Worm (Caenorhabditis elegans) whole organism, L2 larva: Measurements from ENCODE around the gene tag-290.

Experiments used
- R02D3.7 ChIP-seq: fragments of 150-350 bp; optimal IDR thresholded peaks from 2 replicates; lab custom pipeline; 2014; ENCODE audit warnings: missing biosample characterization, missing genetic modification characterization
- Y55F3AM.14 ChIP-seq: fragments of 200-800 bp; sonication (Bioruptor generic); optimal IDR thresholded peaks from 2 replicates; lab custom pipeline; 2018; ENCODE audit warnings: mild to moderate bottlenecking, missing genetic modification characterization, missing compliant biosample characterization
- ZK546.5 ChIP-seq: sonication (generic microtip); optimal IDR thresholded peaks from 2 replicates; lab custom pipeline; 2017; ENCODE audit warnings: missing biosample characterization, missing genetic modification characterization
- alr-1 ChIP-seq: fragments of 150-350 bp; optimal IDR thresholded peaks from 2 replicates; lab custom pipeline; 2014; ENCODE audit warnings: missing biosample characterization, missing genetic modification characterization
- aly-2 ChIP-seq: fragments of 150-350 bp; optimal IDR thresholded peaks from 2 replicates; lab custom pipeline; 2014; ENCODE audit warnings: missing biosample characterization, missing genetic modification characterization
- ama-1 ChIP-seq: fragments of 150-350 bp; optimal IDR thresholded peaks from 2 replicates; lab custom pipeline; 2018; ENCODE audit warnings: inconsistent platforms
- blmp-1 ChIP-seq: sonication (generic microtip); optimal IDR thresholded peaks from 2 replicates; lab custom pipeline; 2017; ENCODE audit warnings: missing genetic modification characterization, mild to moderate bottlenecking, missing compliant biosample characterization, antibody characterized with exemption, moderate library complexity; ENCODE audit not compliant: insufficient read depth
- ceh-16 ChIP-seq: fragments of 150-350 bp; optimal IDR thresholded peaks from 2 replicates; lab custom pipeline; 2014; ENCODE audit warnings: missing biosample characterization, missing genetic modification characterization
- ceh-82 ChIP-seq: fragments of 150-350 bp; optimal IDR thresholded peaks from 2 replicates; lab custom pipeline; 2014; ENCODE audit warnings: missing biosample characterization, missing genetic modification characterization
- crh-2 ChIP-seq: sonication (generic microtip); optimal IDR thresholded peaks from 2 replicates; lab custom pipeline; 2017; ENCODE audit warnings: missing biosample characterization, missing genetic modification characterization
- dmd-4 ChIP-seq: sonication (generic microtip); optimal IDR thresholded peaks from 2 replicates; lab custom pipeline; 2017; ENCODE audit warnings: missing biosample characterization, missing genetic modification characterization
- elt-1 ChIP-seq: fragments of 150-350 bp; optimal IDR thresholded peaks from 2 replicates; lab custom pipeline; 2014; ENCODE audit warnings: missing biosample characterization, missing genetic modification characterization
- fos-1 ChIP-seq: fragments of 150-350 bp; optimal IDR thresholded peaks from 2 replicates; lab custom pipeline; 2014; ENCODE audit warnings: missing biosample characterization, missing genetic modification characterization
- gmeb-1 ChIP-seq: fragments of 150-350 bp; optimal IDR thresholded peaks from 2 replicates; lab custom pipeline; 2014; ENCODE audit warnings: missing biosample characterization, missing genetic modification characterization
- lin-13 ChIP-seq: fragments of 150-350 bp; optimal IDR thresholded peaks from 2 replicates; lab custom pipeline; 2014; ENCODE audit warnings: missing biosample characterization, missing genetic modification reagents, missing genetic modification characterization
- lin-39 ChIP-seq: fragments of 150-350 bp; optimal IDR thresholded peaks from 2 replicates; lab custom pipeline; 2014; ENCODE audit warnings: missing biosample characterization, missing genetic modification reagents, missing genetic modification characterization
- lsy-2 ChIP-seq, 2 experiments: fragments of 150-350 bp in 1 of 2; sonication (generic microtip) in 1 of 2; optimal IDR thresholded peaks; 2 replicates each; lab custom pipeline; 2014 to 2017; ENCODE audit warnings: missing biosample characterization in 2 of 2, missing genetic modification characterization in 2 of 2
- mab-5 ChIP-seq: fragments of 150-350 bp; optimal IDR thresholded peaks from 2 replicates; lab custom pipeline; 2014; ENCODE audit warnings: missing biosample characterization, missing genetic modification characterization
- mdl-1 ChIP-seq, 2 experiments: fragments of 150-350 bp in 1 of 2; sonication (generic microtip) in 1 of 2; optimal IDR thresholded peaks; 2 replicates each; lab custom pipeline; 2017; ENCODE audit warnings: missing biosample characterization in 2 of 2, missing genetic modification characterization in 2 of 2
- nhr-11 ChIP-seq: fragments of 150-350 bp; optimal IDR thresholded peaks from 2 replicates; lab custom pipeline; 2014; ENCODE audit warnings: missing biosample characterization, missing genetic modification characterization
- nhr-12 ChIP-seq: fragments of 150-350 bp; optimal IDR thresholded peaks from 2 replicates; lab custom pipeline; 2014; ENCODE audit warnings: missing biosample characterization, missing genetic modification characterization
- nhr-129 ChIP-seq: fragments of 150-350 bp; optimal IDR thresholded peaks from 2 replicates; lab custom pipeline; 2014; ENCODE audit warnings: missing biosample characterization, missing genetic modification characterization
- nhr-21 ChIP-seq: fragments of 150-350 bp; optimal IDR thresholded peaks from 2 replicates; lab custom pipeline; 2014; ENCODE audit warnings: missing biosample characterization, missing genetic modification characterization
- nhr-23 ChIP-seq: fragments of 150-350 bp; optimal IDR thresholded peaks from 2 replicates; lab custom pipeline; 2014; ENCODE audit warnings: missing biosample characterization, missing genetic modification reagents, missing genetic modification characterization
- nhr-237 ChIP-seq: fragments of 150-350 bp; optimal IDR thresholded peaks from 2 replicates; lab custom pipeline; 2014; ENCODE audit warnings: missing biosample characterization, missing genetic modification characterization
- nhr-25 ChIP-seq: fragments of 150-350 bp; sonication (generic microtip); optimal IDR thresholded peaks from 3 replicates; lab custom pipeline; 2014; ENCODE audit warnings: missing biosample characterization, missing genetic modification characterization
- nhr-6 ChIP-seq: fragments of 150-350 bp; optimal IDR thresholded peaks from 2 replicates; lab custom pipeline; 2014; ENCODE audit warnings: missing biosample characterization, missing genetic modification characterization
- nhr-77 ChIP-seq: fragments of 150-350 bp; optimal IDR thresholded peaks from 2 replicates; lab custom pipeline; 2014; ENCODE audit warnings: missing biosample characterization, missing genetic modification characterization
- peb-1 ChIP-seq: fragments of 150-350 bp; optimal IDR thresholded peaks from 2 replicates; lab custom pipeline; 2014; ENCODE audit warnings: missing biosample characterization, missing genetic modification characterization
- sem-4 ChIP-seq: fragments of 150-350 bp; optimal IDR thresholded peaks from 2 replicates; lab custom pipeline; 2014; ENCODE audit warnings: missing biosample characterization, missing genetic modification reagents, missing genetic modification characterization
- skn-1 ChIP-seq: sonication (generic microtip); optimal IDR thresholded peaks from 2 replicates; lab custom pipeline; 2017; ENCODE audit warnings: missing biosample characterization, missing genetic modification characterization
- sma-3 ChIP-seq: sonication (generic microtip); optimal IDR thresholded peaks from 2 replicates; lab custom pipeline; 2016; ENCODE audit warnings: missing genetic modification reagents, missing genetic modification characterization, missing compliant biosample characterization
- sma-9 ChIP-seq, 2 experiments: fragments of 150-350 bp in 1 of 2; sonication (generic microtip) in 1 of 2; optimal IDR thresholded peaks; 2 replicates each; lab custom pipeline; 2014 to 2016; ENCODE audit warnings: missing genetic modification characterization in 2 of 2, mild to moderate bottlenecking in 1 of 2, missing biosample characterization in 1 of 2, missing compliant biosample characterization in 1 of 2, missing genetic modification reagents in 1 of 2, moderate library complexity in 1 of 2
- snpc-4 ChIP-seq: fragments of 150-350 bp; optimal IDR thresholded peaks from 2 replicates; lab custom pipeline; 2014; ENCODE audit warnings: missing biosample characterization, missing genetic modification characterization
- unc-55 ChIP-seq: fragments of 150-350 bp; sonication (generic microtip); optimal IDR thresholded peaks from 3 replicates; lab custom pipeline; 2014; ENCODE audit warnings: missing biosample characterization, missing genetic modification reagents, missing genetic modification characterization
- unc-62 ChIP-seq: fragments of 150-350 bp; optimal IDR thresholded peaks from 2 replicates; lab custom pipeline; 2014; ENCODE audit warnings: missing biosample characterization, missing genetic modification reagents, missing genetic modification characterization
- zag-1 ChIP-seq: fragments of 150-350 bp; optimal IDR thresholded peaks from 2 replicates; lab custom pipeline; 2014; ENCODE audit warnings: missing biosample characterization, missing genetic modification characterization
- ztf-1 ChIP-seq: fragments of 200-800 bp; sonication (Bioruptor generic); conservative IDR thresholded peaks from 2 replicates; pipeline ENCODE4 v1.3.6; 2022; ENCODE audit warnings: missing genetic modification characterization, missing compliant biosample characterization
- ztf-11 ChIP-seq: sonication (generic microtip); optimal IDR thresholded peaks from 2 replicates; lab custom pipeline; 2017; ENCODE audit warnings: missing biosample characterization, missing genetic modification characterization
- ztf-4 ChIP-seq: fragments of 150-350 bp; optimal IDR thresholded peaks from 2 replicates; lab custom pipeline; 2014; ENCODE audit warnings: missing biosample characterization, missing genetic modification characterization

The tag-290 gene

DNA sequence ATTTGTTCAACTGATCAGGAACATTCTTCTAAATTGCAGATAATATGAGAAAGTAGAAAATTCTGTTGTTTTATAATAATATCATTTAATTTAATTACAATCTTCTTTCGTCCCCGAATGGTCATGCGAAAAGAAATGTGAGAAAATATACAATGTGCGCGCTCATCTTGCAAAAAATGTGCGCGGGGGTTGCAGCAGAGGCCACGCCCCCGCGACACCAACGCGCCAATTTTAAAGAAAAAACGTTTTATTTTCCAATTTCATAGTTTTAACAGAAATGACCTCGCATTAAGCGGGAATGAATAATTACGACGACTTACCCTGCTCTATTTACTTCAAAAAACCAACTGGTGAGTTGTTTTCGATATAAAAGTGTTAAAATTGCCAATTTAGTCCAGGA, 2.6 kb upstream of the tag-290 start, which contains the start of gene sas-5 (continued):
- peak; percentile 57 for TF ChIP-seq lin-13 (GFP tag; lab: Kevin White, UChicago)
- peak; percentile 33 for TF ChIP-seq nhr-21 (tag; lab: Kevin White, UChicago)
- TF ChIP-seq crh-2 = peak; percentile 73
- no peak for TF ChIP-seq ztf-11
- peak; percentile 86 for TF ChIP-seq unc-55 (GFP tag; lab: Kevin White, UChicago)
- no peak for TF ChIP-seq ztf-1 (GFP tag; lab: Robert Waterston, UW)
- no peak for TF ChIP-seq nhr-237 (tag; lab: Kevin White, UChicago)

DNA sequence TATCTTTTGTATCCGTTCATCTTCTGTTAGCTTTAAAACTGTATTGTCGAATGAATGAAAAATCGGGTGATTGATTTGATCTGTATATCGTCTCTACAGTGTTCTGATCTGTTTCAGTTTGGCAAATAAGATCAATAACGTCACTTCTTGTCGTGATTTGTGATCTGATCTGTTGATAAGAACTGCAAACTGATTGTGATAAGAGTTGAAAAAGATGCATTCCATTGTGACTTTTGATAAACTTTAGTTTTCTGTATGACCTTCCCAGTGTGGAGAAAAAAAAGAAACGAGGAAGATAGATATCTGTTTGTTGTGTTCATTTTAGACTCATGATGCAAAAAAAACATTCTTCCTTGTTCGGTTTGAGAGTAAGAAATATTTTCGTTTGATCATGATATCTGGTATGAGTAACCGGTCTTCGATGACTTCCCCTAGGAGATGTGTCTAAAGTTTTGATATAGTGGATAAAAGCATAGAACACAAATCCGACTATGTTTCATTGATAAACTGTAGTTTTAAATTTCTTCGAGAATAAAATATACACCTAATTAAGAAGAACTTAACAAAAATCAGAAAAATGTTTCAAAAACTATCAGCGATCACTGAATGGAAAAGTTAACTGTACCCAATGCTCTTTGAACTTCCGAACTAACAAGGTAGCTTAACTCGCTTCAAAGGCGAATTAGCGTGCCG, 1.8 kb downstream of the tag-290 start:
- no peak for TF ChIP-seq ama-1 (lab: Kevin White, UChicago)
- TF ChIP-seq sma-9 (GFP tag; optimal IDR thresholded peaks at IDR 0.05; lab: Kevin White, UChicago) = peak; percentile 88
- TF ChIP-seq sma-9 (tag; optimal IDR thresholded peaks at IDR 0.05; lab: Kevin White, UChicago) = no peak
- no peak for TF ChIP-seq nhr-237 (tag; lab: Kevin White, UChicago)
- TF ChIP-seq nhr-23 (tag; lab: Kevin White, UChicago) = peak; percentile 14
- TF ChIP-seq ceh-82 (tag; lab: Kevin White, UChicago) = no peak
- TF ChIP-seq lin-13 (GFP tag; lab: Kevin White, UChicago) = peak; percentile 42
- no peak for TF ChIP-seq mab-5 (tag; lab: Kevin White, UChicago)
- TF ChIP-seq snpc-4 = no peak
- peak; percentile 82 for TF ChIP-seq nhr-25 (tag; lab: Kevin White, UChicago)
- TF ChIP-seq blmp-1 (tag; lab: Kevin White, UChicago) = peak; percentile 59
- peak; percentile 77 for TF ChIP-seq nhr-21 (tag; lab: Kevin White, UChicago)
- no peak for TF ChIP-seq R02D3.7 (tag; lab: Kevin White, UChicago)
- TF ChIP-seq mdl-1 (tag; optimal IDR thresholded peaks at IDR 0.05; lab: Kevin White, UChicago) = no peak
- TF ChIP-seq elt-1 (tag; lab: Kevin White, UChicago) = peak; percentile 59
- TF ChIP-seq ceh-16 (tag; lab: Kevin White, UChicago) = no peak
- TF ChIP-seq fos-1 (tag; lab: Kevin White, UChicago) = peak; percentile 52
- TF ChIP-seq dmd-4 (tag; lab: Kevin White, UChicago) = no peak
- no peak for TF ChIP-seq nhr-12 (tag; lab: Kevin White, UChicago)
- no peak for TF ChIP-seq nhr-77
- peak; percentile 2 for TF ChIP-seq skn-1
- TF ChIP-seq alr-1 = no peak
- no peak for TF ChIP-seq nhr-6
- peak; percentile 51 for TF ChIP-seq crh-2
- TF ChIP-seq ZK546.5 (tag; lab: Kevin White, UChicago) = no peak
- peak; percentile 60 for TF ChIP-seq nhr-129
- TF ChIP-seq lsy-2 (tag; optimal IDR thresholded peaks at IDR 0.05; lab: Kevin White, UChicago) = peak in 1 of 2 experiments; percentile 28
- no peak for TF ChIP-seq sem-4 (tag; lab: Kevin White, UChicago)
- TF ChIP-seq lin-39 = no peak
- TF ChIP-seq ztf-4 (tag; lab: Kevin White, UChicago) = no peak
- peak; percentile 80 for TF ChIP-seq sma-3 (GFP tag; lab: Kevin White, UChicago)
- no peak for TF ChIP-seq zag-1 (tag; lab: Kevin White, UChicago)
- TF ChIP-seq aly-2 = no peak
- no peak for TF ChIP-seq Y55F3AM.14
- peak; percentile 21 for TF ChIP-seq gmeb-1 (tag; lab: Kevin White, UChicago)
- no peak for TF ChIP-seq peb-1 (tag; lab: Kevin White, UChicago)
- TF ChIP-seq nhr-11 = no peak
- TF ChIP-seq ztf-1 (GFP tag; lab: Robert Waterston, UW) = no peak
- TF ChIP-seq unc-62 = no peak
